Fruit fly (Drosophila melanogaster) S2 (cell line): ENCODE results near the gene croc.

Source experiments
- CG8478 ChIP-seq: fragments of >200 bp; optimal IDR thresholded peaks from 2 replicates; lab custom pipeline; 2018
- CTCF ChIP-seq, 2 experiments: fragments of >200 bp; optimal IDR thresholded peaks; 2 replicates each; lab custom pipeline; 2018

- TF ChIP-seq CG8478 (lab: Kevin White, UChicago), result no peak
- TF ChIP-seq CTCF (optimal IDR thresholded peaks at IDR 0.05; lab: Kevin White, UChicago), result no peak
These were observed 20.8 kb upstream of the croc start, which contains the start of gene Hr78 for dm6 chr3L:21496865-21497634.
